Fruit fly (Drosophila melanogaster): Measurements from ENCODE around the gene nerfin-2.

nerfin-2 gene

DNA sequence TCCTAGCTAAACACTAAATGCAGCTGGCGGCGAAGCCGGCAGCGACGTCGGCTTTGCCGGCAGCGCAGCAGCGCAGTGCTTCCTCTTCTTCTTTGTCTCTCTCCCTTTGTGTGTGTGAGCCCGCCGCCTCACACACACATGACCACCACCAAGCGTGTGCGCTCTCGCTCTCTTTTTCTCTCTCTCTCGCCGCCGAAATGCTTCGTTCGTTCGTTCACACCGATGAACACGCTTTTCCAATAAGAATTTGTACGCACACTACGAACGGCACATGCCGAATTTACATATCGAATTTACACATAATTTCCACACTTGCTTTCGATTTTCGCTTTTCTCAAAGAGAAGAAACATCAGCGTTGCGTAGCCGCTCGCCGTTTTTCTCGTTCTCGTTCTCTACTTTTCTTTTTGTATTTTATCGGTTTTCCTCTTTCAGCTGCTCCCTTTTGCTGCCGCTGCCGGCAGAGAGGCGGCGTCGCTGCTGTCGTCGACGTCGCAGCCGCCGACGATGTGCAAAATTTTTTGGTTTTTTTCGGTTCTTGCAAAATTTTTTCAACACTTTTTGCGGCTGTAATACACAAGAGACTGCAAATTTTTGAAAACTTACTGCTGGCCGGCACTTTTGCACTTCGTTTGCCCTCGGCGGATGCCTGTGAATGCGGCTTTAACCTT, 38.4 kb downstream of the nerfin-2 start:
- no peak for TF ChIP-seq bab1 (GFP tag; optimal IDR thresholded peaks at IDR 0.05)
- peak; percentile 46 for TF ChIP-seq cic (GFP tag; optimal IDR thresholded peaks at IDR 0.05)

- TF ChIP-seq Mnt (GFP tag; optimal IDR thresholded peaks at IDR 0.05) (peak; percentile 64), kay (GFP tag; ENCODE audit: borderline replicate concordance) (no peak), CG12768 (GFP tag; optimal IDR thresholded peaks at IDR 0.05) (peak; percentile 47), CG5204 (GFP tag; optimal IDR thresholded peaks at IDR 0.05) (no peak), CG7045 (GFP tag; optimal IDR thresholded peaks at IDR 0.05) (peak; percentile 49), cnc (optimal IDR thresholded peaks at IDR 0.05) (no peak), CG33017 (tag; optimal IDR thresholded peaks at IDR 0.05) (no peak), CG1620 (GFP tag; optimal IDR thresholded peaks at IDR 0.05) (peak; percentile 67), CG7101 (tag; optimal IDR thresholded peaks at IDR 0.05) (peak; percentile 43), Clk (GFP tag; optimal IDR thresholded peaks at IDR 0.05) (peak; percentile 27), cic (GFP tag; optimal IDR thresholded peaks at IDR 0.05) (no peak), Crg-1 (GFP tag; optimal IDR thresholded peaks at IDR 0.05) (no peak), ovo (GFP tag; optimal IDR thresholded peaks at IDR 0.05) (peak; percentile 18), pad (GFP tag; optimal IDR thresholded peaks at IDR 0.05) (peak; percentile 23), Hr96 (GFP tag; optimal IDR thresholded peaks at IDR 0.05) (peak; percentile 70), bab1 (GFP tag; optimal IDR thresholded peaks at IDR 0.05) (peak; percentile 52), toe (GFP tag; optimal IDR thresholded peaks at IDR 0.05) (no peak), CG11617 (GFP tag; optimal IDR thresholded peaks at IDR 0.05) (peak; percentile 32), tj (GFP tag; optimal IDR thresholded peaks at IDR 0.05) (peak; percentile 46), CG14711 (tag; optimal IDR thresholded peaks at IDR 0.05) (peak; percentile 64)
Observed at dm6 chr3R:10109938-10110337, 39.0 kb downstream of the nerfin-2 start, which contains the start of gene Fmr1. TSS of gene Fmr1 (minus strand) at chr3R:10110121.

dm6 chr3R:10111150-10111814, 40.4 kb downstream of the nerfin-2 start:
- TF ChIP-seq CG33017 (tag; optimal IDR thresholded peaks at IDR 0.05) (no peak), pad (GFP tag; optimal IDR thresholded peaks at IDR 0.05) (peak; percentile 50), Mnt (GFP tag; optimal IDR thresholded peaks at IDR 0.05) (no peak), CG12768 (GFP tag; optimal IDR thresholded peaks at IDR 0.05) (peak; percentile 48), kay (GFP tag; ENCODE audit: borderline replicate concordance) (peak; percentile 91), CG7045 (GFP tag; optimal IDR thresholded peaks at IDR 0.05) (peak; percentile 40), CG14711 (tag; optimal IDR thresholded peaks at IDR 0.05) (peak; percentile 44)

- TF ChIP-seq CG11617 (GFP tag; optimal IDR thresholded peaks at IDR 0.05) (peak; percentile 76), ovo (GFP tag; optimal IDR thresholded peaks at IDR 0.05) (no peak), toe (GFP tag; optimal IDR thresholded peaks at IDR 0.05) (peak; percentile 4), cnc (optimal IDR thresholded peaks at IDR 0.05) (no peak), CG14711 (tag; optimal IDR thresholded peaks at IDR 0.05) (peak; percentile 8), CG12768 (GFP tag; optimal IDR thresholded peaks at IDR 0.05) (no peak), CG7045 (GFP tag; optimal IDR thresholded peaks at IDR 0.05) (peak; percentile 26), CG33017 (tag; optimal IDR thresholded peaks at IDR 0.05) (peak; percentile 14), CG7101 (tag; optimal IDR thresholded peaks at IDR 0.05) (peak; percentile 47), CG1620 (GFP tag; optimal IDR thresholded peaks at IDR 0.05) (no peak), CG5204 (GFP tag; optimal IDR thresholded peaks at IDR 0.05) (no peak)
Observed at dm6 chr3R:10111815-10112185, 40.9 kb downstream of the nerfin-2 start.

- peak; percentile 33 for TF ChIP-seq ovo (GFP tag; optimal IDR thresholded peaks at IDR 0.05)
- TF ChIP-seq Mnt (GFP tag; optimal IDR thresholded peaks at IDR 0.05) = peak; percentile 17
- TF ChIP-seq tj (GFP tag; optimal IDR thresholded peaks at IDR 0.05) = peak; percentile 92
- peak; percentile 52 for TF ChIP-seq cic (GFP tag; optimal IDR thresholded peaks at IDR 0.05)
- TF ChIP-seq Hr96 (GFP tag; optimal IDR thresholded peaks at IDR 0.05) = no peak
- no peak for TF ChIP-seq CG7045 (GFP tag; optimal IDR thresholded peaks at IDR 0.05)
- no peak for TF ChIP-seq toe (GFP tag; optimal IDR thresholded peaks at IDR 0.05)
Observed at dm6 chr3R:10112195-10112594, 41.3 kb downstream of the nerfin-2 start, which contains the start of gene CAH7. TSS of gene CAH7 (plus strand) at chr3R:10112237.

dm6 chr3R:10113746-10114145, 42.8 kb downstream of the nerfin-2 start:
- TF ChIP-seq kay (GFP tag; ENCODE audit: borderline replicate concordance) = no peak
- no peak for TF ChIP-seq CG7101 (tag; optimal IDR thresholded peaks at IDR 0.05)
- peak; percentile 33 for TF ChIP-seq tj (GFP tag; optimal IDR thresholded peaks at IDR 0.05)
- no peak for TF ChIP-seq Hr96 (GFP tag; optimal IDR thresholded peaks at IDR 0.05)
- TF ChIP-seq CG14711 (tag; optimal IDR thresholded peaks at IDR 0.05) = no peak
- no peak for TF ChIP-seq CG33017 (tag; optimal IDR thresholded peaks at IDR 0.05)
- TF ChIP-seq toe (GFP tag; optimal IDR thresholded peaks at IDR 0.05) = no peak
- TF ChIP-seq CG11617 (GFP tag; optimal IDR thresholded peaks at IDR 0.05) = no peak
- no peak for TF ChIP-seq Clk (GFP tag; optimal IDR thresholded peaks at IDR 0.05)
- no peak for TF ChIP-seq bab1 (GFP tag; optimal IDR thresholded peaks at IDR 0.05)
- peak; percentile 29 for TF ChIP-seq cic (GFP tag; optimal IDR thresholded peaks at IDR 0.05)
- TF ChIP-seq CG5204 (GFP tag; optimal IDR thresholded peaks at IDR 0.05) = no peak
- no peak for TF ChIP-seq CG12768 (GFP tag; optimal IDR thresholded peaks at IDR 0.05)
- no peak for TF ChIP-seq CG7045 (GFP tag; optimal IDR thresholded peaks at IDR 0.05)
- no peak for TF ChIP-seq pad (GFP tag; optimal IDR thresholded peaks at IDR 0.05)
- TF ChIP-seq Mnt (GFP tag; optimal IDR thresholded peaks at IDR 0.05) = no peak
- TF ChIP-seq cnc (optimal IDR thresholded peaks at IDR 0.05) = no peak
- no peak for TF ChIP-seq CG1620 (GFP tag; optimal IDR thresholded peaks at IDR 0.05)

Data from whole organism, adult.